Worm (Caenorhabditis elegans) whole organism, early embryonic: Measurements from ENCODE around the gene grl-19.

Experiments used
- aly-1 ChIP-seq: sonication (generic microtip); optimal IDR thresholded peaks from 2 replicates; lab custom pipeline; 2016; ENCODE audit warnings: missing genetic modification characterization, missing compliant biosample characterization
- ama-1 ChIP-seq: fragments of 150-350 bp; optimal IDR thresholded peaks from 2 replicates; lab custom pipeline; 2014
- ets-7 ChIP-seq: sonication (generic microtip); optimal IDR thresholded peaks from 2 replicates; lab custom pipeline; 2016; ENCODE audit warnings: missing genotype, missing genetic modification characterization, missing compliant biosample characterization
- flt-1 ChIP-seq: fragments of 200-800 bp; sonication (Bioruptor generic); IDR thresholded peaks from 2 replicates; pipeline ENCODE4 v1.3.6; 2022; ENCODE audit warnings: missing genetic modification characterization, missing compliant biosample characterization
- hmbx-1 ChIP-seq: sonication (generic microtip); optimal IDR thresholded peaks from 2 replicates; lab custom pipeline; 2016; ENCODE audit warnings: mild to moderate bottlenecking, missing genetic modification characterization, missing compliant biosample characterization
- hnd-1 ChIP-seq: sonication (generic microtip); optimal IDR thresholded peaks from 2 replicates; lab custom pipeline; 2016; ENCODE audit warnings: missing genetic modification characterization, missing compliant biosample characterization
- tbx-11 ChIP-seq: fragments of 200-800 bp; sonication (Bioruptor generic); IDR thresholded peaks from 2 replicates; pipeline ENCODE4 v1.3.6; 2022; ENCODE audit warnings: missing genetic modification characterization, missing compliant biosample characterization
- tbx-37 ChIP-seq: fragments of 200-800 bp; sonication (Bioruptor generic); conservative IDR thresholded peaks from 2 replicates; pipeline ENCODE4 v1.3.6; 2022; ENCODE audit warnings: missing genetic modification reagents, missing genetic modification characterization, missing compliant biosample characterization
- tra-4 ChIP-seq: sonication (generic microtip); optimal IDR thresholded peaks from 2 replicates; lab custom pipeline; 2017; ENCODE audit warnings: missing genetic modification characterization, missing compliant biosample characterization

DNA sequence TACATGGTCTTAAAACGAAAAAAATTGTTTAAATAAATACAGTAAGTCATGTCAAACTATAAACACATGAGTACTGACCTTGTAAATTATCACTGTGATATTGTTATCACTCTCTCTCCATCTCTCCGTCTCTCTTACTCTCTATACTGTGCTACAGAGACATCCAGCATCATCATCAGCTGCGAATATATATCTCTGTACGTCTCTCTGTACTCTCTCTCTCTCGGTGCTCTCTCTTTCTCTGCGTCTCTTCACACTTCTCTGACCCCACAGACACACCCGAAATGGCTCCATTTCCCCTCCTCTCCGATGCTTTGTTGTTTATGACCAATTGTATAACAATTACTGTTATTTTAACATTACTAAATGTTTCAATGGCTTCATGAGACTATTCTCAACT, 41.8 kb downstream of the grl-19 start:
- TF ChIP-seq ama-1 (lab: Kevin White, UChicago) (no peak), flt-1 (GFP tag; lab: Robert Waterston, UW) (no peak), hnd-1 (no peak), tbx-37 (GFP tag; lab: Robert Waterston, UW) (no peak), tbx-11 (no peak), aly-1 (tag; lab: Kevin White, UChicago) (no peak), tra-4 (tag; lab: Kevin White, UChicago) (no peak), ets-7 (tag; lab: Kevin White, UChicago) (no peak), hmbx-1 (tag; lab: Kevin White, UChicago) (no peak)
